Fruit fly (Drosophila melanogaster): Measurements from ENCODE around the gene Cyp311a1.

dm6 chrX:12018440-12019101 is 12.7 kb downstream of the Cyp311a1 start, which contains the start of gene Lsm12a:
- TF ChIP-seq CG17806 (tag; optimal IDR thresholded peaks at IDR 0.05) (no peak), CG13204 (GFP tag; optimal IDR thresholded peaks at IDR 0.05) (no peak), EcR (GFP tag; optimal IDR thresholded peaks at IDR 0.05) (no peak), D1 (tag; optimal IDR thresholded peaks at IDR 0.05) (no peak), CG10348 (GFP tag; IDR thresholded peaks at IDR 0.05) (no peak), gl (tag; optimal IDR thresholded peaks at IDR 0.05) (no peak), rn (GFP tag; IDR thresholded peaks at IDR 0.05) (no peak), CG14655 (GFP tag; optimal IDR thresholded peaks at IDR 0.05) (no peak)
